Worm (Caenorhabditis elegans) whole organism, L4 larva: ENCODE data around the gene elo-7.

ENCODE experiments used
- D1046.2 ChIP-seq: fragments of 200-800 bp; sonication (Bioruptor generic); IDR thresholded peaks from 2 replicates; pipeline ENCODE4 v1.3.6; 2022; ENCODE audit warnings: missing genetic modification characterization, missing compliant biosample characterization
- F26F4.8 ChIP-seq: fragments of 200-800 bp; sonication (Bioruptor generic); conservative IDR thresholded peaks from 2 replicates; pipeline ENCODE4 v1.3.6; 2022; ENCODE audit warnings: missing genetic modification characterization, missing compliant biosample characterization
- F37D6.2 ChIP-seq: sonication (generic microtip); optimal IDR thresholded peaks from 2 replicates; lab custom pipeline; 2016; ENCODE audit warnings: mild to moderate bottlenecking, missing genetic modification characterization, missing compliant biosample characterization
- F44E2.7 ChIP-seq: fragments of 200-800 bp; sonication (Bioruptor generic); IDR thresholded peaks from 2 replicates; pipeline ENCODE4 v2.1.2; 2022; ENCODE audit warnings: missing genetic modification characterization, missing compliant biosample characterization
- T26A8.4 ChIP-seq: fragments of 200-800 bp; sonication (Bioruptor generic); IDR thresholded peaks from 2 replicates; pipeline ENCODE4 v1.3.6; 2022; ENCODE audit warnings: missing genetic modification characterization, missing compliant biosample characterization
- Y105C5A.15 ChIP-seq: fragments of 200-800 bp; sonication (Bioruptor generic); IDR thresholded peaks from 2 replicates; pipeline ENCODE4 v1.3.6; 2022; ENCODE audit warnings: missing genetic modification characterization, missing compliant biosample characterization
- Y48G9A.11 ChIP-seq: fragments of 200-800 bp; sonication (Bioruptor generic); IDR thresholded peaks from 2 replicates; pipeline ENCODE4 v1.3.6; 2022; ENCODE audit warnings: missing genetic modification reagents, missing genetic modification characterization, missing compliant biosample characterization
- aha-1 ChIP-seq: fragments of 150-350 bp; peaks from one replicate; lab custom pipeline; 2014; ENCODE audit warnings: missing biosample characterization, missing genetic modification characterization
- ama-1 ChIP-seq: fragments of 150-350 bp; optimal IDR thresholded peaks from 2 replicates; lab custom pipeline; 2014; ENCODE audit warnings: inconsistent platforms, mixed read lengths
- ceh-20 ChIP-seq: fragments of 200-800 bp; sonication (Bioruptor generic); IDR thresholded peaks from 2 replicates; pipeline ENCODE4 v1.3.6; 2022; ENCODE audit warnings: missing genetic modification reagents, missing genetic modification characterization, missing compliant biosample characterization
- ceh-32 ChIP-seq: sonication (generic microtip); optimal IDR thresholded peaks from 2 replicates; lab custom pipeline; 2016; ENCODE audit warnings: mild to moderate bottlenecking, missing genetic modification characterization, missing compliant biosample characterization; ENCODE audit not compliant: poor library complexity
- ctbp-1 ChIP-seq: fragments of 200-800 bp; sonication (Bioruptor generic); IDR thresholded peaks from 2 replicates; pipeline ENCODE4 v1.3.6; 2022; ENCODE audit warnings: missing genetic modification reagents, missing genetic modification characterization, missing compliant biosample characterization
- daf-12 ChIP-seq: fragments of 150-350 bp; optimal IDR thresholded peaks from 2 replicates; lab custom pipeline; 2014; ENCODE audit warnings: missing biosample characterization, missing genetic modification reagents, missing genetic modification characterization
- dpl-1 ChIP-seq: fragments of 150-350 bp; optimal IDR thresholded peaks from 2 replicates; lab custom pipeline; 2014; ENCODE audit warnings: missing biosample characterization, missing genetic modification reagents, missing genetic modification characterization
- duxl-1 ChIP-seq: sonication (generic microtip); optimal IDR thresholded peaks from 2 replicates; lab custom pipeline; 2016; ENCODE audit warnings: mild to moderate bottlenecking, missing genetic modification characterization, moderate library complexity, missing compliant biosample characterization; ENCODE audit not compliant: poor library complexity
- dve-1 ChIP-seq: sonication (generic microtip); optimal IDR thresholded peaks from 2 replicates; lab custom pipeline; 2017; ENCODE audit warnings: antibody characterized with exemption, mild to moderate bottlenecking, missing genetic modification characterization, missing compliant biosample characterization; ENCODE audit not compliant: insufficient read depth
- egl-27 ChIP-seq: sonication (generic microtip); optimal IDR thresholded peaks from 3 replicates; lab custom pipeline; 2017; ENCODE audit warnings: missing biosample characterization, missing genetic modification reagents, missing genetic modification characterization
- gei-8 ChIP-seq: fragments of 200-800 bp; sonication (Bioruptor generic); optimal IDR thresholded peaks from 2 replicates; lab custom pipeline; 2018; ENCODE audit warnings: mild to moderate bottlenecking, missing genetic modification characterization, missing compliant biosample characterization
- hlh-11 ChIP-seq: fragments of 200-800 bp; sonication (Bioruptor generic); optimal IDR thresholded peaks from 2 replicates; lab custom pipeline; 2018; ENCODE audit warnings: mild to moderate bottlenecking, missing genetic modification characterization, missing compliant biosample characterization
- jun-1 ChIP-seq: fragments of 150-350 bp; optimal IDR thresholded peaks from 2 replicates; lab custom pipeline; 2014; ENCODE audit warnings: missing biosample characterization, missing genetic modification reagents, missing genetic modification characterization
- lin-39 ChIP-seq: fragments of 150-350 bp; optimal IDR thresholded peaks from 2 replicates; lab custom pipeline; 2014; ENCODE audit warnings: missing biosample characterization, missing genetic modification reagents, missing genetic modification characterization
- madf-5 ChIP-seq, 2 experiments: fragments of 200-800 bp; sonication (Bioruptor generic); IDR thresholded peaks; 2 replicates each; pipeline ENCODE4 v1.3.6; 2022; ENCODE audit warnings: missing compliant biosample characterization in 2 of 2, missing genetic modification characterization in 2 of 2
- madf-9 ChIP-seq: fragments of 200-800 bp; sonication (Bioruptor generic); conservative IDR thresholded peaks from 2 replicates; pipeline ENCODE4 v1.3.6; 2022; ENCODE audit warnings: missing genetic modification reagents, missing genetic modification characterization, missing compliant biosample characterization
- mdt-29 ChIP-seq: fragments of 200-800 bp; sonication (Bioruptor generic); IDR thresholded peaks from 2 replicates; pipeline ENCODE4 v1.3.6; 2022; ENCODE audit warnings: missing genetic modification reagents, missing genetic modification characterization, missing compliant biosample characterization
- nhr-102 ChIP-seq: sonication (generic microtip); optimal IDR thresholded peaks from 2 replicates; lab custom pipeline; 2016; ENCODE audit warnings: mild to moderate bottlenecking, missing genetic modification characterization, moderate library complexity, missing compliant biosample characterization
- nhr-11 ChIP-seq: fragments of 150-350 bp; optimal IDR thresholded peaks from 2 replicates; lab custom pipeline; 2014; ENCODE audit warnings: missing biosample characterization, missing genetic modification characterization
- nhr-237 ChIP-seq: sonication (generic microtip); optimal IDR thresholded peaks from 2 replicates; lab custom pipeline; 2017; ENCODE audit warnings: missing biosample characterization, missing genetic modification characterization
- nhr-41 ChIP-seq: fragments of 200-800 bp; sonication (Bioruptor generic); IDR thresholded peaks from 2 replicates; pipeline ENCODE4 v1.3.6; 2022; ENCODE audit warnings: missing genetic modification reagents, missing genetic modification characterization, missing compliant biosample characterization
- nhr-6 ChIP-seq: fragments of 150-350 bp; optimal IDR thresholded peaks from 2 replicates; lab custom pipeline; 2014; ENCODE audit warnings: missing biosample characterization, missing genetic modification characterization
- nhr-77 ChIP-seq: fragments of 150-350 bp; optimal IDR thresholded peaks from 2 replicates; lab custom pipeline; 2014; ENCODE audit warnings: missing biosample characterization, missing genetic modification characterization
- snpc-1.2 ChIP-seq: fragments of 200-800 bp; sonication (Bioruptor generic); IDR thresholded peaks from 2 replicates; pipeline ENCODE4 v1.3.6; 2022; ENCODE audit warnings: missing genetic modification reagents, missing genetic modification characterization, missing compliant biosample characterization
- spr-1 ChIP-seq: sonication (generic microtip); optimal IDR thresholded peaks from 2 replicates; lab custom pipeline; 2016; ENCODE audit warnings: mild to moderate bottlenecking, missing genetic modification characterization, missing compliant biosample characterization
- zfp-3 ChIP-seq: fragments of 200-800 bp; sonication (Bioruptor generic); conservative IDR thresholded peaks from 2 replicates; pipeline ENCODE4 v1.3.6; 2022; ENCODE audit warnings: missing genetic modification reagents, missing genetic modification characterization, missing compliant biosample characterization

The elo-7 gene

DNA sequence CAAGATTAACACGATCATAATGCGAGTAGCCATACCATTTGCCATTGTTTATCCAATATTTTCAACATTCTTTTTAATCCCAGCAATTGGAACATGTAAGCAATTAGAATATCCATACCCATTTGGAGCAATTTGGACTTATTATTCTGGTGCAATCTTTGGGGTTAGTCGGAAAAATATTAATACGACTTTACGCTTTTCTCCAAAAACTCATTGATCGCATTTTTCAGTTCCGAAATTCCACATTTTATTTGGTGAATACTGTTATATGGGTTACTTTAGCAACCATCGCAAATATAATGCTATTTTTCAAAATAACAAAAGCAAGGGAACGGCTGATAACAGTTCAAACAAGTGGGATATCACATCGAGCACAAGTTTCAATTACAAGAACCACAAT is 43.0 kb upstream of the elo-7 start:
- TF ChIP-seq Y48G9A.11, result no peak
- TF ChIP-seq aha-1 (tag; lab: Kevin White, UChicago), result peak; percentile 93

DNA sequence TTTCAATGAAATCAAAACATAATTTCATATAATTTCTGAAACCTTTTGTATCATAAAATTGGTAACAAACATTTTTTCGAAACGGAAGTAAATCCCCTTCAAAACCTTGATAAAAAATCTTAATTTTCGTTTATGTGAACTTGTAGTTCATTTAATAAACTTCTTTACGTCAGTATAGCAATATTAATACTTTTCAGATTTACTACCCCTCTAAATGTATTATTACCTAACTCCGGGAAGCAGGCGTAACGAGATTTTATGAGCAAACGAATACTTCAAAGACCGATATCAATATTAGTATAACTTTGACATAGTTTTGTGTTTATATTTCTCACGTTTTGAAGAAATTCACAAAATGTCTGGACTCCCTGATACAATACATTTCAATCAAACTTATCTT is 41.4 kb upstream of the elo-7 start, which contains the start of gene sru-1:
sru-1 (plus strand) TSS at position 301 of the 400 bp plus-strand sequence.
- TF ChIP-seq D1046.2 (GFP tag; lab: Robert Waterston, UW) (no peak), spr-1 (tag; lab: Kevin White, UChicago) (no peak), snpc-1.2 (GFP tag; lab: Robert Waterston, UW) (no peak), nhr-77 (tag; lab: Kevin White, UChicago) (no peak), F26F4.8 (no peak)

DNA sequence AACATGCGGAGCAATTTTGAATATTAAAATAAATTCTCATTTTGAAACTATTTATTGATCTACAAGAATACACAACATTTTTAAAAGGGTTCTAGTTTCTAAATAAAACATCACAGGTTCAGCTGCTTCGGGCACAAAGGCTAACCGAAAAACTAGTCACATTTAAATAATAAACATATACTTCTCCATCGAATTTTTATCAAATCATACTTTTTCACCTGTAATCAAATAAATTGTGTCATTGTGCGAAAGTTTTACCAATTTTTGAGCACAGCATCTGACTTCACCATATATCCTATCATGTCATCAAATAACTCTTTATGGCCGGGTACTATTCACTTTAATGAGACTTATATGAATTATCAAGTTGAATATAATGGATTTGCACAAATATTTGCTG is 39.4 kb upstream of the elo-7 start, which contains the start of gene sru-6:
sru-6 (plus strand) TSS at position 301 of the 400 bp plus-strand sequence.
- TF ChIP-seq dve-1 (tag; lab: Kevin White, UChicago) (no peak), dpl-1 (GFP tag; lab: Kevin White, UChicago) (no peak), ceh-32 (tag; lab: Kevin White, UChicago) (no peak)

DNA sequence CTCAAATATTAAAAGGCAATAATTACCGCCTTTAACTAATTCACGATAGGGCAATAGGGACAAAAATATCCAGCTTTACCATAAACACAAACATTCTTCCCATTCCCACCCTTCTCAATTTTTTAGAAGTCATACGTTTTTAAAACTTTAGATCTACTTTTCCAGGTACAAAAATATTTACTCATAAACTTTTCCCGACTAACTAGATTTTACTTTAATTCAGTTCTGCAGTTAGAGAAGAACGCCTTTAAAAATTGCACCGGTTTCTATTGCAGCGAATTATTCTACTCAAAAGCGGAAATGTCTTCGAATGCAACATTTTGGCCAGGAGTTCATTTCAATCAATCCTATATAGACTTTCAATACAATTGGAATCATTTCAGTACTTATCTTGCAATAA is 33.4 kb upstream of the elo-7 start, which contains the start of gene sru-3:
sru-3 (plus strand) TSS at position 301 of the 400 bp plus-strand sequence.
- TF ChIP-seq lin-39, result no peak
- TF ChIP-seq nhr-11, result no peak
- TF ChIP-seq nhr-6, result no peak
- TF ChIP-seq ama-1 (lab: Kevin White, UChicago), result no peak
- TF ChIP-seq zfp-3, result no peak
- no peak for TF ChIP-seq F44E2.7 (GFP tag; lab: Robert Waterston, UW)
- no peak for TF ChIP-seq nhr-102 (tag; lab: Kevin White, UChicago)
- TF ChIP-seq nhr-237 (tag; lab: Kevin White, UChicago), result no peak
- TF ChIP-seq, all 104 proteins: peak for 0

DNA sequence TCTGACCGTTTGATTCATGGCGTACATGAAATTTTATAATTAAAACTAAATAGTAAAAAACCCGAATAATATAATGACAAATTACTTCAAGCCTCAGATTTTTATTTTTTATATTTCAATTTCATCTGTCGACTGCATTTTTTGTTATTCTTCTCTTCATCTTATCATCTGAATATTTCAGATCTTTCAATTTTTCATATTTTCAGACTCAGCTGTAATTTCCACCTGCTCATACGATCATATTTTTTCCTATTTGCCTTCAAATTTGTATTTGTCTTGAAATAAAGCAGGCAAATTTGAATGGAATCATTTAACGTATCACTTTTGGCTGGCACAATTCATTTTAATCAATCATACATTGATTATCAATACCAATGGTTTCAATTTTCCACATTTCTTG is 31.7 kb upstream of the elo-7 start, which contains the start of gene sru-4:
sru-4 (plus strand) TSS at position 301 of the 400 bp plus-strand sequence.
- TF ChIP-seq F37D6.2 (tag; lab: Kevin White, UChicago) (no peak), Y105C5A.15 (GFP tag; lab: Robert Waterston, UW) (no peak), egl-27 (tag; lab: Kevin White, UChicago) (no peak), T26A8.4 (GFP tag; lab: Robert Waterston, UW) (no peak), nhr-41 (GFP tag; lab: Robert Waterston, UW) (no peak), duxl-1 (tag; lab: Kevin White, UChicago) (no peak), ceh-32 (tag; lab: Kevin White, UChicago) (no peak), ceh-20 (GFP tag; lab: Robert Waterston, UW) (no peak), jun-1 (tag; lab: Kevin White, UChicago) (no peak), ctbp-1 (no peak), daf-12 (tag; lab: Kevin White, UChicago) (no peak), hlh-11 (tag; lab: Kevin White, UChicago) (no peak), snpc-1.2 (GFP tag; lab: Robert Waterston, UW) (no peak), madf-5 (GFP tag; IDR thresholded peaks at IDR 0.05; lab: Robert Waterston, UW) (no peak), gei-8 (GFP tag; lab: Kevin White, UChicago) (no peak), mdt-29 (no peak), madf-9 (GFP tag; lab: Robert Waterston, UW) (no peak)
- TF ChIP-seq, all 104 proteins: peak for 0
